Worm (Caenorhabditis elegans) whole organism, late embryonic: ENCODE results near the gene T13H10.2.

Experiments used
- ceh-18 ChIP-seq: sonication (generic microtip); optimal IDR thresholded peaks from 2 replicates; lab custom pipeline; 2016; ENCODE audit warnings: missing genetic modification characterization, missing compliant biosample characterization
- ceh-30 ChIP-seq: fragments of 150-350 bp; optimal IDR thresholded peaks from 2 replicates; lab custom pipeline; 2014; ENCODE audit warnings: missing biosample characterization, missing genetic modification characterization
- elt-4 ChIP-seq: sonication (generic microtip); optimal IDR thresholded peaks from 2 replicates; lab custom pipeline; 2016; ENCODE audit warnings: missing genetic modification characterization, missing compliant biosample characterization
- hlh-30 ChIP-seq: sonication (generic microtip); optimal IDR thresholded peaks from 2 replicates; lab custom pipeline; 2017; ENCODE audit warnings: antibody characterized with exemption, missing genetic modification characterization, missing compliant biosample characterization; ENCODE audit not compliant: insufficient read depth
- lim-6 ChIP-seq: sonication (generic microtip); optimal IDR thresholded peaks from 2 replicates; lab custom pipeline; 2016; ENCODE audit warnings: missing genetic modification characterization, missing compliant biosample characterization
- mec-3 ChIP-seq: sonication (generic microtip); optimal IDR thresholded peaks from 2 replicates; lab custom pipeline; 2016; ENCODE audit warnings: borderline replicate concordance, missing genetic modification characterization, missing compliant biosample characterization
- odd-2 ChIP-seq: sonication (generic microtip); optimal IDR thresholded peaks from 2 replicates; lab custom pipeline; 2017; ENCODE audit warnings: antibody characterized with exemption, mild to moderate bottlenecking, missing genetic modification characterization, missing compliant biosample characterization
- pha-2 ChIP-seq: sonication (generic microtip); optimal IDR thresholded peaks from 2 replicates; lab custom pipeline; 2017; ENCODE audit warnings: mild to moderate bottlenecking, missing genetic modification characterization, missing compliant biosample characterization
- ref-2 ChIP-seq: sonication (generic microtip); optimal IDR thresholded peaks from 2 replicates; lab custom pipeline; 2016; ENCODE audit warnings: missing genetic modification characterization, missing compliant biosample characterization
- sox-2 ChIP-seq: fragments of 200-800 bp; sonication (Bioruptor generic); IDR thresholded peaks from 2 replicates; pipeline ENCODE4 v1.3.6; 2022; ENCODE audit warnings: missing genetic modification reagents, missing genetic modification characterization, missing compliant biosample characterization
- syd-9 ChIP-seq: sonication (generic microtip); optimal IDR thresholded peaks from 2 replicates; lab custom pipeline; 2016; ENCODE audit warnings: mild to moderate bottlenecking, missing genetic modification characterization, moderate library complexity, missing compliant biosample characterization
- tbx-7 ChIP-seq: sonication (generic microtip); optimal IDR thresholded peaks from 2 replicates; lab custom pipeline; 2016; ENCODE audit warnings: missing genotype, missing genetic modification characterization, missing compliant biosample characterization
- unc-55 ChIP-seq: sonication (generic microtip); optimal IDR thresholded peaks from 2 replicates; lab custom pipeline; 2017; ENCODE audit warnings: missing biosample characterization, missing genetic modification reagents, missing genetic modification characterization
- unc-86 ChIP-seq: sonication (generic microtip); optimal IDR thresholded peaks from 2 replicates; lab custom pipeline; 2016; ENCODE audit warnings: missing genetic modification characterization, missing compliant biosample characterization

T13H10.2 gene

DNA sequence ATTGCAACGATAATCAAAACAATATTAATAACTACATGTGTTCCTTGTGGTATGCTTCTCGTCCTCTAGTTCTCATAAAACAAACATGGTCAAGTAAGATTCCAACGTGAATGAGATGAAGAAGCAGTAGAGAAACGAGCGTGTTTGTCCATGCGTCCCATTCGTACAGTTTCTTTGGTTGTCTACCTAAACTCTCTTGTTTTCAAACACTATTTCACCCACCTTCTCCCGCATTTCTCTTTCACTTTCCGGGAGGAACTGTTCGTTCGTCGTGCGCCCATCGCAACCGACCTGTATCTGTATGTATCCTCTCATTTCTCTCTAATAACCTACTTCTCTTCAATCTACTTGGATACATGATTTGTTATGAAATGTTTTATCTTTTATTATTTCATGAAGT lies 43.7 kb downstream of the T13H10.2 start:
- TF ChIP-seq ref-2, result peak; percentile 10
- TF ChIP-seq lim-6 (tag; lab: Kevin White, UChicago), result no peak
- no peak for TF ChIP-seq mec-3
- TF ChIP-seq hlh-30 (tag; lab: Kevin White, UChicago), result no peak

DNA sequence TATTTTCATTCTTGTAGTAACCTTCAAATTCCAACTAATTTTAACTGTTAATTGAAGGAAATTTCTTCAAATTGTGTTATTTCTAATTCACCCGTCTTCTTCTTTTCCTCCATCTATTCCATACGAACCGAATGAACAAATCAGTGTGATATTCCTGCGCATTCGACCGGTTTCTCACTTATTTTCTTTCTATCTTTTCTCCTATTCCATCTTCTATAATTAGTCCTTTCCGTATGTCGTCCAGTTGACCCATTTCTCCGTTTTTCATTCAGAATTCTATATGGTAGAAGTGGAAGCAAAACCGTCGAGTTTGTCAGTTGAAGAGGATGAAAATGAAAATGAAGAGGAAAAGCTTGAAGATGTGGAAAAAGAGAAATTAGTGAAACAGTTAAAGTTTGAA lies 45.5 kb downstream of the T13H10.2 start, which contains the start of gene magu-4:
magu-4 (plus strand) TSS at position 218 of the 400 bp plus-strand sequence.
- TF ChIP-seq odd-2 (tag; lab: Kevin White, UChicago) (no peak), unc-86 (tag; lab: Kevin White, UChicago) (no peak), sox-2 (GFP tag; lab: Robert Waterston, UW) (no peak), ceh-18 (tag; lab: Kevin White, UChicago) (no peak), pha-2 (tag; lab: Kevin White, UChicago) (no peak), tbx-7 (no peak), unc-55 (GFP tag; lab: Kevin White, UChicago) (no peak), syd-9 (tag; lab: Kevin White, UChicago) (no peak), ceh-30 (tag; lab: Kevin White, UChicago) (no peak), elt-4 (no peak)
- TF ChIP-seq, all 69 proteins: peak for 0
